Worm (Caenorhabditis elegans) whole organism, early embryonic: ENCODE data around the gene T17A3.12.

Experiments used
- B0310.2 ChIP-seq: sonication (generic microtip); optimal IDR thresholded peaks from 2 replicates; lab custom pipeline; 2016; ENCODE audit warnings: mild to moderate bottlenecking, missing genetic modification characterization, missing compliant biosample characterization
- F13C5.2 ChIP-seq: sonication (generic microtip); optimal IDR thresholded peaks from 2 replicates; lab custom pipeline; 2017; ENCODE audit warnings: mild to moderate bottlenecking, missing genetic modification characterization, inconsistent platforms, missing compliant biosample characterization
- aly-1 ChIP-seq: sonication (generic microtip); optimal IDR thresholded peaks from 2 replicates; lab custom pipeline; 2016; ENCODE audit warnings: missing genetic modification characterization, missing compliant biosample characterization
- ama-1 ChIP-seq: fragments of 150-350 bp; optimal IDR thresholded peaks from 2 replicates; lab custom pipeline; 2014
- ceh-13 ChIP-seq: fragments of 200-800 bp; sonication (Bioruptor generic); optimal IDR thresholded peaks from 2 replicates; lab custom pipeline; 2018; ENCODE audit warnings: mild to moderate bottlenecking, missing genetic modification characterization, missing compliant biosample characterization
- ceh-36 ChIP-seq: sonication (generic microtip); optimal IDR thresholded peaks from 2 replicates; lab custom pipeline; 2016; ENCODE audit warnings: missing genetic modification characterization, inconsistent platforms, missing compliant biosample characterization
- ets-7 ChIP-seq: sonication (generic microtip); optimal IDR thresholded peaks from 2 replicates; lab custom pipeline; 2016; ENCODE audit warnings: missing genotype, missing genetic modification characterization, missing compliant biosample characterization
- flt-1 ChIP-seq: fragments of 200-800 bp; sonication (Bioruptor generic); IDR thresholded peaks from 2 replicates; pipeline ENCODE4 v1.3.6; 2022; ENCODE audit warnings: missing genetic modification characterization, missing compliant biosample characterization
- hmbx-1 ChIP-seq: sonication (generic microtip); optimal IDR thresholded peaks from 2 replicates; lab custom pipeline; 2016; ENCODE audit warnings: mild to moderate bottlenecking, missing genetic modification characterization, missing compliant biosample characterization
- hmg-4 ChIP-seq: fragments of 200-800 bp; sonication (Bioruptor generic); optimal IDR thresholded peaks from 2 replicates; lab custom pipeline; 2018; ENCODE audit warnings: mild to moderate bottlenecking, missing genetic modification characterization, missing compliant biosample characterization
- hnd-1 ChIP-seq: sonication (generic microtip); optimal IDR thresholded peaks from 2 replicates; lab custom pipeline; 2016; ENCODE audit warnings: missing genetic modification characterization, missing compliant biosample characterization
- pes-1 ChIP-seq: fragments of 200-800 bp; sonication (Bioruptor generic); IDR thresholded peaks from 2 replicates; pipeline ENCODE4 v1.3.6; 2022; ENCODE audit warnings: missing genetic modification reagents, missing genetic modification characterization, missing compliant biosample characterization
- scrt-1 ChIP-seq: fragments of 200-800 bp; sonication (Bioruptor generic); IDR thresholded peaks from 2 replicates; pipeline ENCODE4 v1.3.6; 2022; ENCODE audit warnings: missing genetic modification characterization, missing compliant biosample characterization
- sea-1 ChIP-seq: fragments of 200-800 bp; sonication (Bioruptor generic); conservative IDR thresholded peaks from 2 replicates; pipeline ENCODE4 v1.3.6; 2022; ENCODE audit warnings: missing genetic modification characterization, missing compliant biosample characterization
- tbx-11 ChIP-seq: fragments of 200-800 bp; sonication (Bioruptor generic); IDR thresholded peaks from 2 replicates; pipeline ENCODE4 v1.3.6; 2022; ENCODE audit warnings: missing genetic modification characterization, missing compliant biosample characterization
- tbx-37 ChIP-seq: fragments of 200-800 bp; sonication (Bioruptor generic); conservative IDR thresholded peaks from 2 replicates; pipeline ENCODE4 v1.3.6; 2022; ENCODE audit warnings: missing genetic modification reagents, missing genetic modification characterization, missing compliant biosample characterization
- tra-4 ChIP-seq: sonication (generic microtip); optimal IDR thresholded peaks from 2 replicates; lab custom pipeline; 2017; ENCODE audit warnings: missing genetic modification characterization, missing compliant biosample characterization

Gene T17A3.12

ce11 chrIII:184335-184734 is 39.4 kb upstream of the T17A3.12 start:
- TF ChIP-seq aly-1 (tag; lab: Kevin White, UChicago) (no peak), ets-7 (tag; lab: Kevin White, UChicago) (no peak), B0310.2 (tag; lab: Kevin White, UChicago) (no peak), ceh-13 (GFP tag; lab: Kevin White, UChicago) (no peak), flt-1 (GFP tag; lab: Robert Waterston, UW) (no peak), hmbx-1 (no peak), scrt-1 (GFP tag; lab: Robert Waterston, UW) (no peak), pes-1 (GFP tag; lab: Robert Waterston, UW) (no peak), ama-1 (no peak), tbx-37 (GFP tag; lab: Robert Waterston, UW) (no peak), hnd-1 (tag; lab: Kevin White, UChicago) (no peak), hmg-4 (GFP tag; lab: Kevin White, UChicago) (no peak), sea-1 (GFP tag; lab: Robert Waterston, UW) (no peak), tbx-11 (GFP tag; lab: Robert Waterston, UW) (no peak), F13C5.2 (tag; lab: Kevin White, UChicago) (no peak), ceh-36 (no peak), tra-4 (tag; lab: Kevin White, UChicago) (no peak)

- TF ChIP-seq pes-1 (GFP tag; lab: Robert Waterston, UW) (no peak), flt-1 (GFP tag; lab: Robert Waterston, UW) (no peak), tbx-11 (GFP tag; lab: Robert Waterston, UW) (no peak), ama-1 (no peak), F13C5.2 (tag; lab: Kevin White, UChicago) (no peak), tbx-37 (GFP tag; lab: Robert Waterston, UW) (no peak), ceh-36 (no peak), hmbx-1 (no peak), B0310.2 (tag; lab: Kevin White, UChicago) (no peak), hnd-1 (tag; lab: Kevin White, UChicago) (no peak), hmg-4 (GFP tag; lab: Kevin White, UChicago) (no peak), scrt-1 (GFP tag; lab: Robert Waterston, UW) (no peak), ceh-13 (GFP tag; lab: Kevin White, UChicago) (no peak), ets-7 (tag; lab: Kevin White, UChicago) (no peak)
These were observed 38.1 kb upstream of the T17A3.12 start for ce11 chrIII:183072-183471.

- TF ChIP-seq ceh-13 (GFP tag; lab: Kevin White, UChicago) (peak; percentile 12), tbx-11 (GFP tag; lab: Robert Waterston, UW) (no peak)
These were observed 37.1 kb upstream of the T17A3.12 start, which contains the start of gene F40G9.15 for ce11 chrIII:182080-182479. F40G9.15 (plus strand) TSS chrIII:182380.

- TF ChIP-seq tra-4 (tag; lab: Kevin White, UChicago) (no peak), tbx-11 (GFP tag; lab: Robert Waterston, UW) (no peak), hnd-1 (tag; lab: Kevin White, UChicago) (no peak), F13C5.2 (tag; lab: Kevin White, UChicago) (no peak), scrt-1 (GFP tag; lab: Robert Waterston, UW) (no peak), ceh-13 (GFP tag; lab: Kevin White, UChicago) (no peak), pes-1 (GFP tag; lab: Robert Waterston, UW) (no peak), flt-1 (GFP tag; lab: Robert Waterston, UW) (no peak), hmg-4 (GFP tag; lab: Kevin White, UChicago) (no peak), B0310.2 (tag; lab: Kevin White, UChicago) (no peak), ets-7 (tag; lab: Kevin White, UChicago) (no peak), sea-1 (GFP tag; lab: Robert Waterston, UW) (no peak), ceh-36 (no peak), hmbx-1 (no peak), ama-1 (no peak), tbx-37 (GFP tag; lab: Robert Waterston, UW) (no peak), aly-1 (tag; lab: Kevin White, UChicago) (no peak)
These were observed 36.0 kb upstream of the T17A3.12 start, which contains the start of gene F40G9.5 for ce11 chrIII:180963-181362. F40G9.5 (plus strand) TSS chrIII:181263.

- 0 out of 2 replicates have a peak, but pooled peaks have one; percentile 37 for TF ChIP-seq tbx-11 (GFP tag; lab: Robert Waterston, UW)
- TF ChIP-seq hmg-4 (GFP tag; lab: Kevin White, UChicago), result peak; percentile 60
- TF ChIP-seq ama-1, result no peak
These were observed 34.2 kb upstream of the T17A3.12 start, which contains the start of gene F40G9.6 for ce11 chrIII:179123-179592. F40G9.6 (plus strand) TSS chrIII:179542.

- TF ChIP-seq ama-1 (peak; percentile 91), sea-1 (GFP tag; lab: Robert Waterston, UW) (peak; percentile 67; the same call in 1 of the 2 replicates), hmbx-1 (no peak)
These were observed 33.1 kb upstream of the T17A3.12 start for ce11 chrIII:178126-178525.

- no peak for TF ChIP-seq hmbx-1
- no peak for TF ChIP-seq ceh-13 (GFP tag; lab: Kevin White, UChicago)
- no peak for TF ChIP-seq sea-1 (GFP tag; lab: Robert Waterston, UW)
- TF ChIP-seq F13C5.2 (tag; lab: Kevin White, UChicago), result no peak
- TF ChIP-seq pes-1 (GFP tag; lab: Robert Waterston, UW), result no peak
- no peak for TF ChIP-seq scrt-1 (GFP tag; lab: Robert Waterston, UW)
- no peak for TF ChIP-seq flt-1 (GFP tag; lab: Robert Waterston, UW)
- no peak for TF ChIP-seq hnd-1 (tag; lab: Kevin White, UChicago)
These were observed 32.7 kb upstream of the T17A3.12 start, which contains the start of gene F40G9.14 for ce11 chrIII:177715-178114. F40G9.14 (minus strand) TSS chrIII:177815.

ce11 chrIII:175733-176132 is 30.8 kb upstream of the T17A3.12 start, which contains the start of gene clec-148:
clec-148 (minus strand) TSS chrIII:175833.
- no peak for TF ChIP-seq ceh-13 (GFP tag; lab: Kevin White, UChicago)
